Fruit fly (Drosophila melanogaster) whole organism, embryonic: ENCODE results near the gene Cdc5.

Experiments used
- CG10209 ChIP-seq: fragments of 200-800 bp; sonication (Bioruptor generic); optimal IDR thresholded peaks from 3 replicates; lab custom pipeline; 2017; ENCODE audit warnings: missing biosample characterization, mild to moderate bottlenecking, missing genetic modification characterization, missing genetic modification reagents
- CG10321 ChIP-seq: fragments of 200-800 bp; sonication (Bioruptor generic); IDR thresholded peaks from 2 replicates; pipeline ENCODE4 v1.3.6; 2022; ENCODE audit warnings: missing biosample characterization, missing genetic modification characterization
- CG10543 ChIP-seq: fragments of 200-800 bp; sonication (Bioruptor generic); optimal IDR thresholded peaks from 3 replicates; lab custom pipeline; 2017; ENCODE audit warnings: missing biosample characterization, mild to moderate bottlenecking, missing genetic modification characterization, moderate library complexity
- CG11456 ChIP-seq: fragments of 200-800 bp; sonication (Bioruptor generic); IDR thresholded peaks from 3 replicates; pipeline ENCODE4 v1.3.6; 2022; ENCODE audit warnings: missing biosample characterization, missing genetic modification characterization
- CG12391 ChIP-seq: fragments of 200-800 bp; sonication (Bioruptor generic); optimal IDR thresholded peaks from 3 replicates; lab custom pipeline; 2018; ENCODE audit warnings: missing biosample characterization, mild to moderate bottlenecking, missing genetic modification characterization, moderate library complexity
- CG14441 ChIP-seq: fragments of 200-800 bp; sonication (Bioruptor generic); IDR thresholded peaks from 2 replicates; pipeline ENCODE4 v1.3.6; 2022; ENCODE audit warnings: missing biosample characterization, missing genetic modification characterization
- CG1603 ChIP-seq: fragments of 200-800 bp; sonication (Bioruptor generic); optimal IDR thresholded peaks from 2 replicates; lab custom pipeline; 2019; ENCODE audit warnings: missing biosample characterization, mild to moderate bottlenecking, missing genetic modification characterization, moderate library complexity
- CG2129 ChIP-seq: fragments of 200-800 bp; sonication (Bioruptor generic); IDR thresholded peaks from 2 replicates; pipeline ENCODE4 v1.3.6; 2022; ENCODE audit warnings: missing biosample characterization, missing genetic modification characterization; ENCODE audit not compliant: partially characterized antibody
- CG34224 ChIP-seq: fragments of 200-800 bp; sonication (Bioruptor generic); IDR thresholded peaks from 3 replicates; pipeline ENCODE4 v1.3.6; 2022; ENCODE audit warnings: missing biosample characterization, missing genetic modification characterization; ENCODE audit not compliant: partially characterized antibody
- CG42726 ChIP-seq: fragments of 200-800 bp; sonication (Bioruptor generic); IDR thresholded peaks from 2 replicates; pipeline ENCODE4 v1.3.6; 2022; ENCODE audit warnings: missing biosample characterization, missing genetic modification characterization; ENCODE audit not compliant: partially characterized antibody
- CG4424 ChIP-seq: fragments of 200-800 bp; sonication (Bioruptor generic); optimal IDR thresholded peaks from 3 replicates; lab custom pipeline; 2016; ENCODE audit warnings: missing biosample characterization, missing genetic modification characterization
- CG5180 ChIP-seq: fragments of 200-800 bp; sonication (Bioruptor generic); optimal IDR thresholded peaks from 3 replicates; lab custom pipeline; 2017; ENCODE audit warnings: missing biosample characterization, missing genetic modification characterization, mild to moderate bottlenecking, moderate library complexity, missing genetic modification reagents
- CG7271 ChIP-seq: fragments of 200-800 bp; sonication (Bioruptor generic); optimal IDR thresholded peaks from 2 replicates; lab custom pipeline; 2018; ENCODE audit warnings: missing biosample characterization, mild to moderate bottlenecking, missing genetic modification characterization, moderate library complexity
- Chrac-16 ChIP-seq: fragments of 200-800 bp; sonication (Bioruptor generic); optimal IDR thresholded peaks from 3 replicates; lab custom pipeline; 2016; ENCODE audit warnings: missing biosample characterization, missing genetic modification characterization
- Dek ChIP-seq: fragments of 200-800 bp; sonication (Bioruptor generic); optimal IDR thresholded peaks from 3 replicates; lab custom pipeline; 2019; ENCODE audit warnings: missing biosample characterization, mild to moderate bottlenecking, missing genetic modification characterization, moderate library complexity
- E2f1 ChIP-seq: fragments of 200-800 bp; sonication (Bioruptor generic); IDR thresholded peaks from 2 replicates; pipeline ENCODE4 v1.3.6; 2022; ENCODE audit warnings: missing biosample characterization, missing genetic modification characterization
- HLH4C ChIP-seq: fragments of 200-800 bp; sonication (Bioruptor generic); IDR thresholded peaks from 3 replicates; pipeline ENCODE4 v1.3.6; 2022; ENCODE audit warnings: missing biosample characterization, missing genetic modification characterization; ENCODE audit not compliant: partially characterized antibody
- Jarid2 ChIP-seq: fragments of 200-800 bp; sonication (Bioruptor generic); optimal IDR thresholded peaks from 3 replicates; lab custom pipeline; 2017; ENCODE audit warnings: mild to moderate bottlenecking, missing biosample characterization, missing genetic modification reagents, missing genetic modification characterization
- Lim3 ChIP-seq: fragments of 200-800 bp; sonication (Bioruptor generic); IDR thresholded peaks from 2 replicates; pipeline ENCODE4 v1.3.6; 2022; ENCODE audit warnings: missing biosample characterization, missing genetic modification characterization
- Meics ChIP-seq: fragments of 200-800 bp; sonication (Bioruptor generic); optimal IDR thresholded peaks from 2 replicates; lab custom pipeline; 2017; ENCODE audit warnings: missing biosample characterization, mild to moderate bottlenecking, missing genetic modification characterization
- Neu2 ChIP-seq: fragments of 200-800 bp; sonication (Bioruptor generic); optimal IDR thresholded peaks from 3 replicates; lab custom pipeline; 2016; ENCODE audit warnings: missing biosample characterization, missing genetic modification characterization, borderline replicate concordance
- Poxn ChIP-seq: fragments of 200-800 bp; sonication (Bioruptor generic); IDR thresholded peaks from 2 replicates; pipeline ENCODE4 v1.3.6; 2022; ENCODE audit warnings: missing biosample characterization, missing genetic modification characterization
- Taf1 ChIP-seq: fragments of 200-800 bp; sonication (Bioruptor generic); IDR thresholded peaks from 2 replicates; pipeline ENCODE4 v1.3.6; 2022; ENCODE audit warnings: missing biosample characterization, missing genetic modification characterization
- Vsx1 ChIP-seq: fragments of 200-800 bp; sonication (Bioruptor generic); optimal IDR thresholded peaks from 2 replicates; lab custom pipeline; 2017; ENCODE audit warnings: missing biosample characterization, mild to moderate bottlenecking, missing genetic modification characterization, missing genetic modification reagents
- bcd ChIP-seq: fragments of 200-800 bp; sonication (Bioruptor generic); optimal IDR thresholded peaks from 2 replicates; lab custom pipeline; 2017; ENCODE audit warnings: missing biosample characterization, mild to moderate bottlenecking, missing genetic modification characterization
- btn ChIP-seq: fragments of 200-800 bp; sonication (Bioruptor generic); optimal IDR thresholded peaks from 2 replicates; lab custom pipeline; 2016; ENCODE audit warnings: missing biosample characterization, missing genetic modification characterization
- chinmo ChIP-seq: fragments of 200-800 bp; sonication (Bioruptor generic); IDR thresholded peaks from 4 replicates; pipeline ENCODE4 v1.3.6; 2022; ENCODE audit warnings: missing biosample characterization, missing genetic modification characterization; ENCODE audit not compliant: partially characterized antibody
- dmrt11E ChIP-seq: fragments of 200-800 bp; sonication (Bioruptor generic); optimal IDR thresholded peaks from 3 replicates; lab custom pipeline; 2018; ENCODE audit warnings: missing biosample characterization, mild to moderate bottlenecking, missing genetic modification characterization, moderate library complexity
- dmrt99B ChIP-seq: fragments of 200-800 bp; sonication (Bioruptor generic); optimal IDR thresholded peaks from 2 replicates; lab custom pipeline; 2018; ENCODE audit warnings: missing biosample characterization, mild to moderate bottlenecking, missing genetic modification characterization, moderate library complexity
- fd64A ChIP-seq: fragments of 200-800 bp; sonication (Bioruptor generic); optimal IDR thresholded peaks from 3 replicates; lab custom pipeline; 2018; ENCODE audit warnings: missing biosample characterization, mild to moderate bottlenecking, missing genetic modification characterization
- fd96Cb ChIP-seq: fragments of 200-800 bp; sonication (Bioruptor generic); optimal IDR thresholded peaks from 2 replicates; lab custom pipeline; 2018; ENCODE audit warnings: missing biosample characterization, mild to moderate bottlenecking, missing genetic modification characterization, moderate library complexity
- gsb-n ChIP-seq: fragments of 200-800 bp; sonication (Bioruptor generic); optimal IDR thresholded peaks from 3 replicates; lab custom pipeline; 2018; ENCODE audit warnings: missing biosample characterization, mild to moderate bottlenecking, missing genetic modification characterization
- hth ChIP-seq: fragments of >200 bp; optimal IDR thresholded peaks from 2 replicates; lab custom pipeline; 2017; ENCODE audit warnings: inconsistent platforms
- kah ChIP-seq: fragments of 200-800 bp; sonication (Bioruptor generic); optimal IDR thresholded peaks from 2 replicates; lab custom pipeline; 2018; ENCODE audit warnings: missing biosample characterization, mild to moderate bottlenecking, missing genetic modification characterization
- lab ChIP-seq: fragments of 200-800 bp; sonication (Bioruptor generic); optimal IDR thresholded peaks from 3 replicates; lab custom pipeline; 2017; ENCODE audit warnings: missing biosample characterization, missing genetic modification characterization, mild to moderate bottlenecking, moderate library complexity, missing genetic modification reagents
- lbe ChIP-seq: fragments of 200-800 bp; sonication (Bioruptor generic); optimal IDR thresholded peaks from 2 replicates; lab custom pipeline; 2016; ENCODE audit warnings: missing biosample characterization, mild to moderate bottlenecking, missing genetic modification characterization
- nerfin-1 ChIP-seq: fragments of 200-800 bp; sonication (Bioruptor generic); optimal IDR thresholded peaks from 3 replicates; lab custom pipeline; 2019; ENCODE audit warnings: missing biosample characterization, mild to moderate bottlenecking, missing genetic modification characterization, moderate library complexity
- oc ChIP-seq: fragments of 200-800 bp; sonication (Bioruptor generic); optimal IDR thresholded peaks from 2 replicates; lab custom pipeline; 2018; ENCODE audit warnings: missing biosample characterization, mild to moderate bottlenecking, missing genetic modification characterization, moderate library complexity
- pfk ChIP-seq: fragments of 200-800 bp; sonication (Bioruptor generic); optimal IDR thresholded peaks from 2 replicates; lab custom pipeline; 2018; ENCODE audit warnings: missing biosample characterization, mild to moderate bottlenecking, missing genetic modification characterization, moderate library complexity
- pho ChIP-seq: fragments of 200-800 bp; sonication (Bioruptor generic); optimal IDR thresholded peaks from 2 replicates; lab custom pipeline; 2016; ENCODE audit warnings: missing biosample characterization, missing genetic modification characterization
- sc ChIP-seq, 3 experiments: fragments of >200 bp in 2 of 3; fragments of 200-800 bp in 1 of 3; sonication (Bioruptor generic) in 1 of 3; optimal IDR thresholded peaks; 2 replicates in 2 of 3; 3 replicates in 1 of 3; lab custom pipeline; 2017; ENCODE audit warnings: mild to moderate bottlenecking in 1 of 3, missing biosample characterization in 1 of 3, missing genetic modification characterization in 1 of 3, missing genetic modification reagents in 1 of 3
- slp2 ChIP-seq: fragments of 200-800 bp; sonication (Bioruptor generic); optimal IDR thresholded peaks from 2 replicates; lab custom pipeline; 2016; ENCODE audit warnings: missing biosample characterization, missing genetic modification characterization
- tgo ChIP-seq: fragments of 200-800 bp; sonication (Bioruptor generic); IDR thresholded peaks from 3 replicates; pipeline ENCODE4 v1.3.6; 2022; ENCODE audit warnings: missing biosample characterization, missing genetic modification characterization
- toy ChIP-seq: fragments of 200-800 bp; sonication (Bioruptor generic); IDR thresholded peaks from 2 replicates; pipeline ENCODE4 v1.3.6; 2022; ENCODE audit warnings: missing biosample characterization, missing genetic modification characterization
- trem ChIP-seq: fragments of 200-800 bp; optimal IDR thresholded peaks from 3 replicates; lab custom pipeline; 2019; ENCODE audit warnings: missing biosample characterization, mild to moderate bottlenecking, missing genetic modification characterization, moderate library complexity
- twi ChIP-seq: fragments of 200-800 bp; optimal IDR thresholded peaks from 2 replicates; lab custom pipeline; 2019; ENCODE audit warnings: missing biosample characterization, mild to moderate bottlenecking, missing genetic modification characterization, moderate library complexity
- wdn ChIP-seq: fragments of 200-800 bp; sonication (Bioruptor generic); IDR thresholded peaks from 2 replicates; pipeline ENCODE4 v1.3.6; 2022; ENCODE audit warnings: missing biosample characterization, missing genetic modification characterization
- zfh1 ChIP-seq: fragments of 200-800 bp; sonication (Bioruptor generic); IDR thresholded peaks from 3 replicates; pipeline ENCODE4 v1.3.6; 2022; ENCODE audit warnings: missing biosample characterization, missing genetic modification characterization

The Cdc5 gene

DNA sequence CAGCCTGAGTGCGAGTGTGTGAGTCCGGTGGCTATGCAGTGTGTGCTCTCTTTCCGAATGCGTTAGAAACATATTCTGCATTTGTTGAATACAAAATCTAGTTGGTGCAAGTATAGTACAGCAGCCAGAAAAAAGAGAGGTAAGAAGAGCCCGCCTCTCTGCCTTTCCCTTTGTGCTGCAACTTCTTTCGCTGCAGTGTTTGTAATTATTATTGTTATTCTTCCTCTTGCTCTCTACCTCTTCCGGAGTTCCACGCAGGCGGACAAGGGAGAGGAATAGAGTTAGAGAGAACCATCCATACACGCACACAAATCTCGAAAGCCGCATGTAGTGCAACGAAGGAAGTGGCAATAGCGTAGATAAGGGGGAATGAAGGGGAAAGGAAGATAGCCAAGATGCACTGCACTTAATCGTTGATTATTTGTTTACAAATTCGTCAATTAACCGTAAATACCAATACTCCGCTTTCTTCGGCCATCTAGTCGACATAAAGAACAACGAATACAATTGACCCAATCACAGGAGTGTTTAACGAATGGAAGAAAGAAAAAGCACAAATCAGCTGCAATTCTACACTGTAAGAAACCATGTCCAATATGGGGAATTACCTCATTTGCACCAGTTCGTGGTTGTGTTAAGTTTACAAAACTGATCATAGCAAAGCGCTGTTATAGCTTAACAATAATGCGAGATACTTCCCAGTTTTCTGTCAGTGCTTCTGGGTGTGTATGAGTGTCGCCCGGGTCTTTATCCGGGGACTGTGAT, 13.4 kb downstream of the Cdc5 start (continued):
- TF ChIP-seq oc (tag; lab: Kevin White, UChicago), result peak; percentile 77
- TF ChIP-seq Taf1 (GFP tag; lab: Robert Waterston, UW), result no peak
- no peak for TF ChIP-seq Jarid2 (GFP tag; lab: Kevin White, UChicago)
- TF ChIP-seq HLH4C (GFP tag; lab: Robert Waterston, UW), result no peak
- TF ChIP-seq sc (optimal IDR thresholded peaks at IDR 0.05; lab: Kevin White, UChicago), result no peak
- TF ChIP-seq sc (GFP tag; optimal IDR thresholded peaks at IDR 0.05; lab: Kevin White, UChicago), result peak; percentile 78
- TF ChIP-seq CG10543 (GFP tag; lab: Kevin White, UChicago), result no peak
- no peak for TF ChIP-seq pho (GFP tag; lab: Kevin White, UChicago)
- peak; percentile 36 for TF ChIP-seq lbe
- TF ChIP-seq gsb-n (tag; lab: Kevin White, UChicago), result peak; percentile 67
- no peak for TF ChIP-seq toy (GFP tag; lab: Robert Waterston, UW)
- TF ChIP-seq CG2129 (GFP tag; lab: Robert Waterston, UW), result no peak
- peak; percentile 81 for TF ChIP-seq CG4424 (GFP tag; lab: Kevin White, UChicago)
- no peak for TF ChIP-seq CG7271
- TF ChIP-seq hth (lab: Kevin White, UChicago), result no peak
- TF ChIP-seq fd64A, result peak; percentile 80
- peak; percentile 61 for TF ChIP-seq kah (GFP tag; lab: Kevin White, UChicago)
- TF ChIP-seq slp2 (GFP tag; lab: Kevin White, UChicago), result peak; percentile 49
- TF ChIP-seq CG10321 (GFP tag; lab: Robert Waterston, UW), result no peak
- peak; percentile 29 for TF ChIP-seq twi (tag; lab: Kevin White, UChicago)
- TF ChIP-seq tgo (GFP tag; lab: Robert Waterston, UW), result peak; percentile 66
- TF ChIP-seq Poxn (GFP tag; lab: Robert Waterston, UW), result no peak
- TF ChIP-seq Lim3 (GFP tag; lab: Robert Waterston, UW), result 0 out of 2 replicates have a peak, but pooled peaks have one; percentile 13
- TF ChIP-seq CG1603 (tag; lab: Kevin White, UChicago), result peak; percentile 92
- TF ChIP-seq nerfin-1 (tag; lab: Kevin White, UChicago), result peak; percentile 53
- no peak for TF ChIP-seq CG34224 (GFP tag; lab: Robert Waterston, UW)
- TF ChIP-seq CG11456 (GFP tag; lab: Robert Waterston, UW), result no peak
- TF ChIP-seq chinmo (GFP tag; lab: Robert Waterston, UW), result no peak
- no peak for TF ChIP-seq Neu2 (GFP tag; lab: Kevin White, UChicago)
- TF ChIP-seq btn (GFP tag; lab: Kevin White, UChicago), result peak; percentile 66
- TF ChIP-seq pfk, result no peak
- no peak for TF ChIP-seq Vsx1 (GFP tag; lab: Kevin White, UChicago)
- TF ChIP-seq wdn (GFP tag; lab: Robert Waterston, UW), result no peak
- peak; percentile 65 for TF ChIP-seq CG10209 (GFP tag; lab: Kevin White, UChicago)
- TF ChIP-seq CG42726 (GFP tag; lab: Robert Waterston, UW), result no peak
- TF ChIP-seq zfh1 (GFP tag; lab: Robert Waterston, UW), result peak; percentile 92
- peak; percentile 13 for TF ChIP-seq Meics (GFP tag; lab: Kevin White, UChicago)
- peak; percentile 52 for TF ChIP-seq bcd (GFP tag; lab: Kevin White, UChicago)
- peak; percentile 76 for TF ChIP-seq Chrac-16 (GFP tag; lab: Kevin White, UChicago)
- TF ChIP-seq dmrt99B (tag; lab: Kevin White, UChicago), result peak; percentile 83
- TF ChIP-seq CG5180 (GFP tag; lab: Kevin White, UChicago), result peak; percentile 47
- TF ChIP-seq CG14441 (GFP tag; lab: Robert Waterston, UW), result peak; percentile 63
- TF ChIP-seq trem (tag; lab: Kevin White, UChicago), result peak; percentile 61
- peak; percentile 68 for TF ChIP-seq E2f1 (GFP tag; lab: Robert Waterston, UW)
- TF ChIP-seq dmrt11E (tag; lab: Kevin White, UChicago), result peak; percentile 80
- peak; percentile 82 for TF ChIP-seq CG12391
- TF ChIP-seq fd96Cb, result peak; percentile 82
- TF ChIP-seq lab (GFP tag; lab: Kevin White, UChicago), result peak; percentile 66
- no peak for TF ChIP-seq Dek
